Fruit fly (Drosophila melanogaster): ENCODE results near the gene CG4558.

The CG4558 gene

DNA sequence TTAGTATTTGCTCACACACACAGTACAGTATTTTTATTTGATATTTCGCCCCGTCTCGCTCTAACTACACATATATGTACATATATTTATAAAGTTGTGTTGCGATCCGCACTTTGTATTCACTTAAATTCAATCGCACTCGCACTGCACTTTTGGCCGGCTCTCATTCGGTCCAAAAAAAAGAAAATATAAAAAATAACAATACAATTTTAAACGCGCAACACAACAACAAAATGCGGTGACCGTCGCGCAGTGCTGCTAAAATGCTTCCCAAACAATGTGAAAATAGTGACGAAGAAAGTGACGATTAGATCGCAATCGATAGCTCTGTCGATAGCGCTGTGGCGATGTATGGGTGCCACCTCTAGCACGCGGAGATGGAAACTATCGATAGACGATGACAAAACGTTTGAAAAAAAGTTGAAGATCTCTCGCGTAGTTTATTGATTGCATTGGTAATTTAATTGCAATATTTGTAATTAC is 46.2 kb upstream of the CG4558 start, which contains the start of the genes C3G and pod1 (continued):
- TF ChIP-seq knrl (GFP tag; IDR thresholded peaks at IDR 0.05; ENCODE audit: partially characterized antibody) (peak; percentile 98), Max (GFP tag; optimal IDR thresholded peaks at IDR 0.05) (peak; percentile 50), CG11085 (GFP tag; IDR thresholded peaks at IDR 0.05) (no peak), BEAF-32 (GFP tag; optimal IDR thresholded peaks at IDR 0.05) (peak; percentile 99), CG8944 (GFP tag; optimal IDR thresholded peaks at IDR 0.05) (peak; percentile 11), NfI (GFP tag; optimal IDR thresholded peaks at IDR 0.05) (no peak), CG15073 (GFP tag; optimal IDR thresholded peaks at IDR 0.05) (no peak), row (GFP tag; IDR thresholded peaks at IDR 0.05) (peak; percentile 71), p53 (GFP tag; optimal IDR thresholded peaks at IDR 0.05) (peak; percentile 40), tgo (GFP tag; IDR thresholded peaks at IDR 0.05) (no peak), CG10979 (tag; optimal IDR thresholded peaks at IDR 0.05) (no peak), Abd-B (GFP tag; optimal IDR thresholded peaks at IDR 0.05) (no peak), CG10321 (GFP tag; IDR thresholded peaks at IDR 0.05) (no peak), CG4282 (GFP tag; optimal IDR thresholded peaks at IDR 0.05) (no peak), CG32532 (GFP tag; IDR thresholded peaks at IDR 0.05) (no peak), tna (GFP tag; IDR thresholded peaks at IDR 0.05; ENCODE audit: partially characterized antibody) (peak; percentile 98), tup (GFP tag; optimal IDR thresholded peaks at IDR 0.05) (no peak), CG9727 (GFP tag; optimal IDR thresholded peaks at IDR 0.05) (no peak), CG16815 (GFP tag; optimal IDR thresholded peaks at IDR 0.05) (no peak), CG14860 (GFP tag; IDR thresholded peaks at IDR 0.05; ENCODE audit: partially characterized antibody) (peak; percentile 97), HmgZ (tag; optimal IDR thresholded peaks at IDR 0.05) (peak; percentile 75), Nf-YB (GFP tag; optimal IDR thresholded peaks at IDR 0.05) (peak; percentile 21), CHES-1-like (GFP tag; optimal IDR thresholded peaks at IDR 0.05) (peak; percentile 70), Spps (tag; optimal IDR thresholded peaks at IDR 0.05) (no peak), Atf6 (GFP tag; IDR thresholded peaks at IDR 0.05) (no peak), CG8089 (GFP tag; optimal IDR thresholded peaks at IDR 0.05) (no peak), CG7357 (GFP tag; IDR thresholded peaks at IDR 0.05) (no peak), phol (tag; optimal IDR thresholded peaks at IDR 0.05) (peak; percentile 53), Aef1 (GFP tag; IDR thresholded peaks at IDR 0.05) (peak; percentile 77), CG2116 (GFP tag; optimal IDR thresholded peaks at IDR 0.05) (peak; percentile 84), CoRest (tag; optimal IDR thresholded peaks at IDR 0.05) (peak; percentile 30), pros (GFP tag; optimal IDR thresholded peaks at IDR 0.05) (no peak), bcd (GFP tag; optimal IDR thresholded peaks at IDR 0.05) (peak; percentile 4), grn (GFP tag; optimal IDR thresholded peaks at IDR 0.05) (peak; percentile 46), danr (GFP tag; IDR thresholded peaks at IDR 0.05) (no peak), CG12299 (tag; optimal IDR thresholded peaks at IDR 0.05) (peak; percentile 39), Bgb (GFP tag; IDR thresholded peaks at IDR 0.05; ENCODE audit: partially characterized antibody) (peak; percentile 99), D (optimal IDR thresholded peaks at IDR 0.05) (no peak), D (GFP tag; optimal IDR thresholded peaks at IDR 0.05) (no peak), CG17802 (tag; optimal IDR thresholded peaks at IDR 0.05) (no peak), eyg (GFP tag; optimal IDR thresholded peaks at IDR 0.05) (no peak), Mrtf (GFP tag; IDR thresholded peaks at IDR 0.05) (no peak), crp (GFP tag; optimal IDR thresholded peaks at IDR 0.05) (peak in 1 of 2 experiments; percentile 26), mirr (GFP tag; optimal IDR thresholded peaks at IDR 0.05) (peak; percentile 15), Atf-2 (GFP tag; optimal IDR thresholded peaks at IDR 0.05) (no peak), HLHmδ (GFP tag; optimal IDR thresholded peaks at IDR 0.05) (peak; percentile 1), CG33213 (GFP tag; optimal IDR thresholded peaks at IDR 0.05) (peak; percentile 71), CrebB (tag; optimal IDR thresholded peaks at IDR 0.05) (no peak), CG18599 (GFP tag; optimal IDR thresholded peaks at IDR 0.05) (no peak), crc (GFP tag; optimal IDR thresholded peaks at IDR 0.05) (no peak)

All from whole organism, embryonic.